Fruit fly (Drosophila melanogaster) whole organism, larva: Measurements from ENCODE around the gene SPR.

Source experiments
- noc ChIP-seq: fragments of 200-800 bp; sonication (Bioruptor generic); optimal IDR thresholded peaks from 3 replicates; lab custom pipeline; 2019; ENCODE audit warnings: missing biosample characterization, mild to moderate bottlenecking, missing genetic modification characterization, moderate library complexity

The SPR gene

DNA sequence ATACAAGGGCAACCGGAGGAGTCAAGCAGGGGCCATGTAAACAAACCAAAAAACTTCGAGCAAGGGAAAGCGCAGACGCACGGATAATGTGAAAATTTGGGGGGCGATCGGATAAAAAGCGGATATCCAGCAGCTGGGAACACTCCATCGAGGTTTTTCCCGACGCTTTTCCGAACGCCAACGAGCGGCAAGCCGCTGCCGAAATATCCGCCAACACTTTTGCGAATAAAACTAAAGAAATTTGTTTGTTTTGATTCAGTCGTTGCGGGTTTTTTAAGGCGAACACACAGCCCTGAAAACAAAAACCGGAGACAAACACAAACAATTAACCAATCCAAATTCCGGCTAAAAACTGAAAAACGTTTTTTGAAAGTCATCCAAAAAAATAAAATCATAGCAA, at the start of gene SPR:
SPR (plus strand) TSS at position 253 of the 400 bp plus-strand sequence.
- no peak for TF ChIP-seq noc

DNA sequence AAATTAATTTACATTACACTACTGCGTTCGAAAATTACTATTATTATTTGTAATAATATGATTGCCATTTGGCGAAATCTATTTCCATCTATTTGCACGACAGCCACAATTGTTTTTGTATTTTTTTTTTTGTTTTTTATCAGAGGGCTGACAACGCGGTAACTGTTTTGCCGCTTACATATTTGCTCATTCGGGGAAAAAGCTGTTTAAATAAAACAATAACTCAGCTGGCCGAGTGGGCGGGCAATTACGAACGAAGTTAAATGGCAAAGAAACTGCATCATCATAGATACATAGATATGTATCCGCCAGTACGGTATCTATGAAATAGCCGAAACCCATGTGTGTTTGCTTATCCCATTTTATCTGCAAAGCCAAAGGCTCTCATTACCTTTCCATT, 37.6 kb upstream of the SPR start:
- no peak for TF ChIP-seq noc

DNA sequence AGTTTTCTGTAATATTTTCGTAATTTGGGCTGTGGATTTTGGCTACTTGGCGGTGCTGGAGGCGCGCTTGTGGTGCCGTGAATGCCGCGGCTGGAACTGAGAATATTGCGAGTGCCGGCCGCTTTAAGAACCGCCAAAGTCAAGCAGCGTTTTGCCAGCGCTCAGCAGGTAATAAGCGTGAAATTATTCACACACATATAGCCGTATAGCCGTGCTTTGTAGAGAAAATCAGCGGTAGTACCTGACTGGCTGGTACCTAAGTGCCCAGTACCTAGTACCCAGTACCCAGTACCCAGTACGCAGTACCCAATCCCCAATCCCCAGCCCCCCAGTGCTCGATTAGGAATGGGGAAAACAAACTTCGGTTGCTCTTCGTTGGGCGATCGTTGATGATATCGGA, 35.7 kb upstream of the SPR start, which contains the start of gene NAAT1:
NAAT1 (minus strand) TSS at position 101 of the 400 bp plus-strand sequence.
- TF ChIP-seq noc: no peak

DNA sequence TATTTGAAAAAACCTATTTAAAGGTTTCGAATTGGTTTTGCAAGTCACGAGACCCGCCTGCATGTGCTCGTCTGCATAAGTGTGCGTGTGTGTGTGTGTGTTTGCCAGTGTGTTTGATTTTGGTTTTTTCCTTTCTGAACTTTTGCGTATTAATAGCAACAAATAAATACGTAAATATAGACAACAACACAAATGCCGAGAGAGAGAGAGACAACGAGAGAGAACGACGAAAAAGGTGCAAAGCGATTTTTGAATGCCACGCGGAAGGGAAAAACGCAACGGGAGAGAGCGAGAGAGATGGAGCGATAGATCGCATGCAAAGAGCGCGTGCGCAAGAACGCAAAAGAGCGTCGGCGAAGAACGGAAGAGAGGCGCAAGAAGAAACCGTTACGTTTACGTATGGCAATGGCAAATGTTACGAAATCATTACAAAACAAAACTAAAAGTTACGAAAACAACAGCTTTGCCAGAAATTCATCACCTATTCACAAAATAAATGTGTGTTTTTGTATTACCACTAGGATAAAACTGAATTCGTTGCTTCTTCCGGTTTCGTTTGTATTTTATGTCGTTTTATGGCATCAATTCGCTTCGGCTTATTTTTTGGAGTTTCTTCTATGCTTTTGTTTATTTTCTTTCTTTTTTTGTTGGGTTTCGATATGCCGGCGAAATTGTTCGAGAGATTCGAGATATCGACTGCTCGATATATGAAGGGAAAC, 28.5 kb upstream of the SPR start:
- no peak for TF ChIP-seq noc

DNA sequence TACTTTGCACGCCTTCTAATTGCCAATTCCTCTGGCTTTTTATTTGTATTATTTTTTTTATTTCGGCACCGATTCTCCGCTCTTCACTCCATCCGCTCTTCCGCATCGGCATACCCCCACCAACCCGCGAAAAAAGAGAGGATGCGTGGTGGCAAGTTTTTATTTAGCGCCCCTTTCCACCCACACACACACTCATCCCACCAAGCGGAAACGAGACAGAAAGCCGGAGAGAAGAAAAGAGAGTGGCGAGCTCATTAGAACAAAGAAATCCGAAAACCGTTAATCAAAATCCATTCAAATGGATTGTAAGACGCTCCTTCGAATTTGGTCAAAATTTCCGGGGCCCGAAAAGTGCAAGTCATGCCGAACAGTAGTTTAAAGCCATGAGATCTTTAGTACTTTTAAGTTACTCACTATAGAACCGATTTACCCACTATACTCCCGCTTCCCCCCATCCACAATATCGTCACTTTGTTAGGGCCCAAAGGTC, 27.9 kb upstream of the SPR start:
- no peak for TF ChIP-seq noc

DNA sequence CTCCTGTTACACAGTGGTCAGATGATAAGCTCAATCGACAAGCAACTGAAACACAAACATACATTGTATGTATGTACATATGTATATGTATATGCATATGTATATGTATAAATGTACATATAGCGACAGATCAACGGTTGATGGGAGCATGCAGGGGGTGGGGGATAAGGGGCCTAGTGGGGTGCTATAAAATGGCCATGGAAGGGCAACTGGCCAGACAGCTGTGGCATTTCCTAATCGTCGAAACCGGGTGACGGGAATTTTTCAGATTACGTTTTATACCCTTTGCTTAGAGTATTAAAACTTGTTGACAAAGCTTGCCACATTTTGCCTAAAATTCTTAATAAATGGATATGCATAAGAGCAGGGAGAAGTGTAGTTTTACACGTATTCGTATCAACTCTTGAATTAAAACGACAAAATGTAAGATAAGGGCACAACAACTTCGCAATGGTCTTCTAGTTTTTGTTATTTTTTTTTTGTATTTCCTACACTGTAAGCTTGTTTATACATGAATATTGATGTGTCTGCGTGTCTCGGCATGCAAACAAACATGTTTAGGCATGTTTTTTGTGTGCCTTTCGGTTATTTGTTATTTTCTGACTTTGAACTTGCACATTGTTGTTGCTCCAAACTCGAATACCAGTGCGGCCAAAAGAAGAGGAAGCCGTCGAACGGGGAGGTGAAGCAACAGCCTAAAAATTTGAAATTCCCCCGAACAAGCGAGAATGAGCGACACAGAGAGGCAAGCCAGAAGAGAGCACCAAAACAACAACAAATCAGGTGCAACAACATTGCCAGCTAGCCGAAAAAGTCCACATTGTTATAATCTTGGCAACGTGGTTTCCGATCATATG, 27.2 kb upstream of the SPR start:
- TF ChIP-seq noc: peak; percentile 56

DNA sequence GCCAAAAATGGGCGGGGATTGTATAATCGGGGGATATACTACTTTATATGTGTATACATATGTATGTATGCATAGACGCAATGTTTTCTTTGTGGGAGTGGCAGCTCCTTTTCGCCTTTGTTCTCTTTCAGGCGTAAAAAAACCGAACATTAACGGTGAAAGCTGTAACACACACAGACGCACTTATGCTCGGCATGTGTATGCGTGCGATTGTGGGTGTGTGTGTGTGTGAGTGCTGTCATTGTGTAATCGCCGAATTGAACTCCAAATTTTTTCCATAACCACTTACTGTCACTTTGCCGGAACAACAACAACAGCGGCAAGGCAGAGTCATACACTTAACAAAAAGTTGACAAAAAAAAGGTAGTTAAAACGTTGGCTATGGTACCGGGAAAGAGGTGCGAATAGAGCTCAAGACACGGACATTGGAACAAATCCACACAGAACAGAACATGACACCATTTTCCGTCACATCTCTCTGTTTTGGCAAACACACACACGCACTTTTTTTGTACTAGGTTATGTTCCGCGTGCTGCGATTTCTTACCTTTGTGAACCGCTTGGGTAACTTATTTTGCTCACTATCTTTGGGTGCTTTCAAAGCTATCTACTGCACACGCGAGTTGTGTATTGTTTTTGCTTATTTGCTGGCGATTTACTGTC, 26.4 kb upstream of the SPR start:
- TF ChIP-seq noc: no peak

DNA sequence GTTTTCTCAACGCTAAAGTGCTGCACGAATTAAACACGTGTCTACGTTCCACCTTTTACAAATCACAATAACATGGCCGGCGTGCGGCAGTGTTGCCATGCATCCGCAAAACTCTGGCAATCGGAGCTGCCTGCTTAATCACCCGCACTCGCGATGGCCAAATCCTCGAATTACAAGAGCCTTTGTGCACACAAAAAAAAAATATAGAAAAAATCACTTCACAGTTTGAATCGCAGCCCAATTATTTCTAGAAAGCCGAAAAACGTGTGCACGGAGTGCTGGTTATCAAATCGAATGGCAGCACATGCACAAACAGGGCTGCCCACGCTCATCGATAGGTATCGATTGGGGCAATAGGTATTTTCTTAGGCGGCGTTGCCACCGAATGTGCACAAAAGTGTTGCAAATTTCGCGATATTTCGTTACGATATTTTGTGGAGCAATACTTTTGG, 25.9 kb upstream of the SPR start, which contains the start of gene spoon:
spoon (minus strand) TSS at position 300 of the 452 bp plus-strand sequence.
- TF ChIP-seq noc: peak; percentile 48

DNA sequence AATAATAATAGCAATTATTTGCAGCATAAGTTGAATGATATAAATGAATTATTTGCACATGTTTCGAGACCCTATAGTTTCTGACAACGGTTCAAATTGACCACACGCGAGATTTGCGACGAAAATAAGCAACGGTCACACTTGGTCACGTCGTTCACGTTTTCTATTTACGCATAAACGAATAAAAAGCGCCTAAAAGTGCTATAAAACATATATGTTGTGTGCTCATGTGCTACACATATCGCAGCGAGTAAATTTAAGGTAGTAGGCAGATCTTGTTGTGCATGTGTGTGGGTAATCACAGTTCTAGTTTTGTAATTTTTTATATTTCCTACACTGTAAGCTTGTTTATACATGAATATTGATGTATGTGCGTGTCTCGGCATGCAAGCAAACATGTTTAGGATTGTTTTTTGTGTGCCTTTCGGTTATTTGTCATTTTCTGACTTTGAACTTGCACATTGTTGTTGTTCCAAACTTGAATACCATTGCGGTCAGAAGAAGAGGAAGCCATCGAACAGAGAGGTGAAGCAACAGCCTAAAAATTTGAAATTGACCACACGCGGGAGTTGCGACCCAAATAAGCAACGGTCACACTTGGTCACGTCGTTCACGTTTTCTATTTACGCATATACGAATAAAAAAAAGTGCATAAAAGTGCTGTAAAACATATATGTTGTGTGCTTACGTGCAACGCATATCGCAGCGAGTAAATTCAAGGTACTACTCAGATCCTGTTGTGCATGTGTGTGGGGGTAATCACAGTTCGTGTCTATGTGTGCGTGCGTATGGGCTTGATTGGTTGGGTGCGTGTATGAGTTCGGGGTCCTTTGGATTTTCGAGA, 24.8 kb upstream of the SPR start, which contains the start of gene Usp16-45:
Usp16-45 (plus strand) TSS at position 127 of the 844 bp plus-strand sequence.
- no peak for TF ChIP-seq noc

DNA sequence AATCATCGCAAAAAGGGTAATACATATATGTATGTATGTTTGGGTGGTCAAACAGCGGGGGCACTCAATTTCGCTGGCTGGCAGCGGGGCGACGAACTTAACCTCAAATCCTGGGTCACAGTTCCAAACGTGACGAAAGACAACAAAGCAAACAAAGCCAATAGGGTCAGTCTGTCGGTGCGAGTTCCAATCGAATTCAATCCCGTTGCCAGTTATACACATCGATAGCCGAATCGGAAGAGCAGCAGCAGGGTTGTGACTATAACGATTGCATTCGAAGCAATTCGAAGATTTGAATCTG, 24.3 kb upstream of the SPR start:
- TF ChIP-seq noc: no peak

DNA sequence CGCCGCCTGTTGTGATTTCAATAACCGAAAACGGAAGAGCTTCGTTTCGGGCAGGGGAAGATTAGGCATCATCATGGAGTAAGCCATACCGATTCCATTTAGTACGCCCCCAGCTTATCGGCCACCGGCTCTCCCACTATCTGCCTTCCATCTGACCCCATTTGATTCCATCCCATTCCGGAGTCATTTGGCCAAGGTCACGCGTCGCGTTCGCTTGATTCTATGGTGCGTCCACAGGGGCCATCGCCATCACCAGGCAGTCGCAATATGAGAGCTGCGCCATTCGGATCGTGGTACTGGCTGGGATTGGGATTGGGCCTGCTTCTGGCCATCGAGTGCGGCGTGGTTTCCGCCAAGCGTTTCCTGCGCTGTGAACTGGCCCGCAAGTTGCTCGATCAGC, 19.2 kb upstream of the SPR start, which contains the start of gene CG16756:
CG16756 (plus strand) TSS at position 257 of the 400 bp plus-strand sequence.
- TF ChIP-seq noc: peak; percentile 12

DNA sequence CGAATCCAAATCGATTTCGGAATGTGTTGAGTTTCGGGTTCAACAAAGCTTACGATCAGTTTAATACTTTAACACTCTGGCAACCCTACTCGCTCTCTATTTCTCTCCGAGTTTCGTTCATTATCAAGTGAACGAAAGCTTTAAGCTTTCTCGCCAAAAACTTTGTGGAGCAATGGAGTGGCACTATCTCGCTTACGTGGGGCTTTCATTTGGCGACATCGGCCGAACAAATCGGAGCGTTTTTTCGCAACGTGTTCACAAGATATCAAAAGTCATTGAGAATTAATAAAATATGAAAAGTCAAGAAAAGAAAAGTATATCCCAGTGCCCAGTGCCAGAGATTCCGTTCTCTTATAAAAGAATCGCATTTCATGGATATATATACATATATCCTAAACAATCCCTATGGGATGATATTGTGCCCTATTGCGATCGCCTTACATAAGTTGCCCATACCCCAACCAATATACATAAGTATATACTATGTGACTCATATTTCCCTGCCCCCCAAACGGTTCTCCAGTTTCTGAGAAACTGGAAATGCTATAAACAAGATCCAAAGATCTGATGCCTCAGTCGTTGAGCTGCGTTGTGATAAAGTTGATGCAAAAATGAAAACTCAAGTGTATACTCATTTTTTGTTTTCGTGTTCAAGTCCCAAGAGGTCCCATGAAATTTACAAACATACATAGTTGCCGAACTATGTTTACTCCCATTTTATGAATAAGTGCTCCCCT, 17.9 kb upstream of the SPR start:
- peak; percentile 50 for TF ChIP-seq noc

DNA sequence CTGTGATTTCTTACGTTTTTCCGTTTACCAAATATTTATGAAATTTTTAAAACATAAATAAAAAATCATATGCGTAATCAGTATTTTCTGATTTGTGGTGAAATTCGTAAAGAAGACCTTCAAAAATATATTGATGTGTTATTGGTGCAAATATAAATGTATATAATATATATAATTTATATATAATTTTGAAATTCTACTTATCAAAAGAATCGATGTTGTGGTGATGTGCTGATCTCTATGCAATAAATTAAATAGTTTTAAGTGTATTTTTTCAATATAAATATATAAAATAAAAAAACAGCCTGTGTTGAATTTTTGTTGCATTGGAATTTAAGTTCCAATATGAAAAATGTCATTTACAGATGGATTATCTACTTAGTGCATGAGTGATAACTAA, 17.2 kb upstream of the SPR start, which contains the start of gene CG15784:
CG15784 (plus strand) TSS at position 301 of the 400 bp plus-strand sequence.
- TF ChIP-seq noc: no peak

DNA sequence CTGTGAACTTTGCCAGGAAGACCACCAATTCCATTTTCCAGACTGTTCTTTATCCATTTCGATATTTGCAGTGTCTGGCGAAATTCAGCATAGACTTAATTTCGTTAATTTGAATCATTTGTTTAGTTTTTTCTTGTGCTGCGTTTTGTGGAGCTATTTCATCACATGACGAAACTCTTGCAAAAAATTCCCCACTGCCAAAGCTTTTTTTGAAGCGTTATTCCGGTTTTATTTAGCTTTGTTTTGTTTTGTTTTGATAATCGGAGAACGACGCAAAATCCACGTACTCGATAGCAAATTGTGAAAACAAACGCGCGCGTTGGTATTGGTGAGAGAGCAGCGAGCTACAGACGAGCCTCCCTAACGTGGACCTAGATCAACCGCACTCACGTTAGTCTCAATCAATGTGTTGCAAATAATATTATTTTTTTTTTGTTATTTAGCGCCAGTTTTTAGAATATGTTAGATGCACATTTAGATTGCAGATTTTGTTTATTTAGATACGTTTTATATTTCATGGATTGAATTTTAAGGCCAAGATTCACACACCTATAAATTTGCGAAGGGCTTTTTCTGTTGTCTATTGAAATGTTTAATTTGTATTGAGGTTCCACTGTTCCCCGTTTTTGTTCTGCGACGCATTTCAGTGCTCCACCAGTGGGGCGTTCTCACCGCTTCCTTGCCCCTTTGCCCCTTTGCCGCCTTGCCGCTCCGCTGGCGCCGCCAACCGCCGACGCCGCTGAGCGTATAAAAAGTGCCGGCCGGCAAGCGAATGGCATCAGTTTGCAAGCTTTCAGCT, 16.5 kb upstream of the SPR start:
- TF ChIP-seq noc: peak; percentile 93
